Fruit fly (Drosophila melanogaster): ENCODE results near the gene CG43675.

dm6 chr3R:9380970-9381369 is 25.7 kb downstream of the CG43675 start:
- TF ChIP-seq CTCF (optimal IDR thresholded peaks at IDR 0.05) (no peak), CG8478 (optimal IDR thresholded peaks at IDR 0.05) (no peak)
